Fruit fly (Drosophila melanogaster) whole organism, embryonic: ENCODE results near the gene anox.

Experiments used
- CG10321 ChIP-seq: fragments of 200-800 bp; sonication (Bioruptor generic); IDR thresholded peaks from 2 replicates; pipeline ENCODE4 v1.3.6; 2022; ENCODE audit warnings: missing biosample characterization, missing genetic modification characterization
- CG11247 ChIP-seq: fragments of 200-800 bp; sonication (Bioruptor generic); IDR thresholded peaks from 2 replicates; pipeline ENCODE4 v1.3.6; 2022; ENCODE audit warnings: missing biosample characterization, missing genetic modification characterization
- CG13296 ChIP-seq: fragments of 200-800 bp; sonication (Bioruptor generic); optimal IDR thresholded peaks from 3 replicates; lab custom pipeline; 2018; ENCODE audit warnings: missing biosample characterization, mild to moderate bottlenecking, missing genetic modification characterization
- CG13894 ChIP-seq: fragments of 200-800 bp; sonication (Bioruptor generic); optimal IDR thresholded peaks from 3 replicates; lab custom pipeline; 2018; ENCODE audit warnings: missing biosample characterization, mild to moderate bottlenecking, missing genetic modification characterization, moderate library complexity
- CG14860 ChIP-seq: fragments of 200-800 bp; sonication (Bioruptor generic); IDR thresholded peaks from 3 replicates; pipeline ENCODE4 v1.3.6; 2022; ENCODE audit warnings: missing biosample characterization, missing genetic modification characterization; ENCODE audit not compliant: partially characterized antibody
- CG17829 ChIP-seq: fragments of 200-800 bp; optimal IDR thresholded peaks from 2 replicates; lab custom pipeline; 2019; ENCODE audit warnings: missing biosample characterization, mild to moderate bottlenecking, missing genetic modification characterization, moderate library complexity
- CG7271 ChIP-seq: fragments of 200-800 bp; sonication (Bioruptor generic); optimal IDR thresholded peaks from 2 replicates; lab custom pipeline; 2018; ENCODE audit warnings: missing biosample characterization, mild to moderate bottlenecking, missing genetic modification characterization, moderate library complexity
- Max ChIP-seq: fragments of 200-800 bp; sonication (Bioruptor generic); optimal IDR thresholded peaks from 2 replicates; lab custom pipeline; 2016; ENCODE audit warnings: missing biosample characterization, mild to moderate bottlenecking, missing genetic modification characterization
- Meics ChIP-seq: fragments of 200-800 bp; sonication (Bioruptor generic); optimal IDR thresholded peaks from 2 replicates; lab custom pipeline; 2017; ENCODE audit warnings: missing biosample characterization, mild to moderate bottlenecking, missing genetic modification characterization
- fd96Cb ChIP-seq: fragments of 200-800 bp; sonication (Bioruptor generic); optimal IDR thresholded peaks from 2 replicates; lab custom pipeline; 2018; ENCODE audit warnings: missing biosample characterization, mild to moderate bottlenecking, missing genetic modification characterization, moderate library complexity
- phol ChIP-seq: fragments of 200-800 bp; sonication (Bioruptor generic); optimal IDR thresholded peaks from 3 replicates; lab custom pipeline; 2018; ENCODE audit warnings: missing biosample characterization, mild to moderate bottlenecking, missing genetic modification characterization, moderate library complexity
- ranshi ChIP-seq: fragments of 200-800 bp; sonication (Bioruptor generic); IDR thresholded peaks from 2 replicates; pipeline ENCODE4 v1.3.6; 2022; ENCODE audit warnings: missing biosample characterization, missing genetic modification characterization
- run ChIP-seq: fragments of 200-800 bp; sonication (Bioruptor generic); optimal IDR thresholded peaks from 3 replicates; lab custom pipeline; 2018; ENCODE audit warnings: missing biosample characterization, mild to moderate bottlenecking, missing genetic modification characterization
- sr ChIP-seq: fragments of 200-800 bp; sonication (Bioruptor generic); IDR thresholded peaks from 3 replicates; pipeline ENCODE4 v1.3.6; 2022; ENCODE audit warnings: missing biosample characterization, missing genetic modification characterization

dm6 chrX:21281039-21281911, 37.8 kb downstream of the anox start, which contains the start of gene Mnr:
- no peak for TF ChIP-seq CG10321
- TF ChIP-seq CG13894 (tag; lab: Kevin White, UChicago), result peak; percentile 64
- TF ChIP-seq CG14860, result no peak
- no peak for TF ChIP-seq CG17829
- no peak for TF ChIP-seq run
- no peak for TF ChIP-seq CG13296 (GFP tag; lab: Kevin White, UChicago)
- TF ChIP-seq fd96Cb (tag; lab: Kevin White, UChicago), result no peak
- peak; percentile 11 for TF ChIP-seq Max (GFP tag; lab: Kevin White, UChicago)
- 0 out of 3 replicates have a peak, but pooled peaks have one; percentile 36 for TF ChIP-seq sr
- 0 out of 2 replicates have a peak, but pooled peaks have one; percentile 5 for TF ChIP-seq ranshi
- TF ChIP-seq Meics (GFP tag; lab: Kevin White, UChicago), result no peak
- no peak for TF ChIP-seq CG11247 (GFP tag; lab: Robert Waterston, UW)
- TF ChIP-seq phol, result peak; percentile 10
- TF ChIP-seq CG7271 (tag; lab: Kevin White, UChicago), result no peak
